Worm (Caenorhabditis elegans) whole organism, L4/young adult: ENCODE measurements around the gene srab-24.

Experiments
- W03F9.2 ChIP-seq: fragments of 150-350 bp; optimal IDR thresholded peaks from 2 replicates; lab custom pipeline; 2014; ENCODE audit warnings: missing biosample characterization, missing genetic modification characterization
- dao-5 ChIP-seq: sonication (generic microtip); optimal IDR thresholded peaks from 2 replicates; lab custom pipeline; 2016; ENCODE audit warnings: missing genotype, missing genetic modification characterization, moderate library complexity, missing compliant biosample characterization
- him-1 ChIP-seq: sonication (generic microtip); optimal IDR thresholded peaks from 2 replicates; lab custom pipeline; 2016; ENCODE audit warnings: missing genotype, missing genetic modification reagents, missing genetic modification characterization, missing compliant biosample characterization

DNA sequence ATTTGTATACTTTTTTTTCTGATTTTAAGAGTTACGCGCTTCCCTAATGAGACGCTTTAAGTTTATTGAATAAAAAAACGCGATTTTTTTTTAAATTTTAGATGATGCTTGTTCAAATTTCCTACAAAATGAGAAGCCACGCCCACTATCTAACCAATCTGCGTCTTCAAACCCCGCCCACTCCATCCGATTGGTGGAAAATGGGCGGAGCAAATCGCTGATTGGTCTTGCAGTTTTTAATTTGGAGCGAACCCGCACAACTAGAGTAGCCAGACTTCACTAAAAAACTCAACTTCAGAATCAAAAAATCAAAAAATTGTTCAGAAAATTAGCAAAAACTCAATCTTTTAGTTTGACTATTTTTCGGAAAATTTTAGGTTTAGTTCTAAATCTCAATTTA is 566 bp downstream of the srab-24 start:
- TF ChIP-seq him-1 (tag; lab: Kevin White, UChicago) = no peak
- no peak for TF ChIP-seq dao-5 (tag; lab: Kevin White, UChicago)
- TF ChIP-seq W03F9.2 (tag; lab: Kevin White, UChicago) = no peak
